Worm (Caenorhabditis elegans): ENCODE results near the gene K02E10.6.

DNA sequence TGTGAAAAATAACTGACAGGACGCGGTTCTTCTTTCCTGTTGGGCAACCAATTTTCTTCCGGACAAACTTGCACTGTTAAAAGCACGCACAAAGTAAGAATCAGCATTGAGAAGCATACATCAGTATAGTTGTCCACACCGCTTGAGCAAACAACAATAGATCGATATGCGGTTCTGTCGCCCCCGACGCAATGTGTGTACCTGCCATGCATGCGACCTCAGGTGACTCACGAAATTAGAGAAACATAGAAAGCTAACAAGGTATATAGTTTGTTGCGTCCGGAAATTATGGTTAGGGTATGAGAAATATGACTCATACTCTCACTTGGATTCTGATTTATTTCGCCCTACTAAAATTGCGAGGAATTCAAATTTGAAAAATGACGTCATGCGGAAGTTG is at the start of gene K02E10.6:
- TF ChIP-seq nhr-76 (tag; optimal IDR thresholded peaks at IDR 0.05): no peak
- no peak for TF ChIP-seq snpc-4 (tag; optimal IDR thresholded peaks at IDR 0.05)
- TF ChIP-seq sox-4 (tag; optimal IDR thresholded peaks at IDR 0.05): no peak
- no peak for TF ChIP-seq aly-2 (tag; optimal IDR thresholded peaks at IDR 0.05)
- TF ChIP-seq unc-62 (GFP tag; optimal IDR thresholded peaks at IDR 0.05): no peak
- no peak for TF ChIP-seq sup-37 (GFP tag; optimal IDR thresholded peaks at IDR 0.05)
- TF ChIP-seq nhr-11 (tag; optimal IDR thresholded peaks at IDR 0.05): no peak
- TF ChIP-seq elt-3 (tag; optimal IDR thresholded peaks at IDR 0.05): no peak
- no peak for TF ChIP-seq ces-1 (GFP tag; optimal IDR thresholded peaks at IDR 0.05)

Measured in whole organism, L1 larva.